Fruit fly (Drosophila melanogaster) S2 (cell line): Measurements from ENCODE around the gene insv.

ENCODE experiments used
- CG8478 ChIP-seq: fragments of >200 bp; optimal IDR thresholded peaks from 2 replicates; lab custom pipeline; 2018
- CTCF ChIP-seq, 2 experiments: fragments of >200 bp; optimal IDR thresholded peaks; 2 replicates each; lab custom pipeline; 2018

The insv gene

DNA sequence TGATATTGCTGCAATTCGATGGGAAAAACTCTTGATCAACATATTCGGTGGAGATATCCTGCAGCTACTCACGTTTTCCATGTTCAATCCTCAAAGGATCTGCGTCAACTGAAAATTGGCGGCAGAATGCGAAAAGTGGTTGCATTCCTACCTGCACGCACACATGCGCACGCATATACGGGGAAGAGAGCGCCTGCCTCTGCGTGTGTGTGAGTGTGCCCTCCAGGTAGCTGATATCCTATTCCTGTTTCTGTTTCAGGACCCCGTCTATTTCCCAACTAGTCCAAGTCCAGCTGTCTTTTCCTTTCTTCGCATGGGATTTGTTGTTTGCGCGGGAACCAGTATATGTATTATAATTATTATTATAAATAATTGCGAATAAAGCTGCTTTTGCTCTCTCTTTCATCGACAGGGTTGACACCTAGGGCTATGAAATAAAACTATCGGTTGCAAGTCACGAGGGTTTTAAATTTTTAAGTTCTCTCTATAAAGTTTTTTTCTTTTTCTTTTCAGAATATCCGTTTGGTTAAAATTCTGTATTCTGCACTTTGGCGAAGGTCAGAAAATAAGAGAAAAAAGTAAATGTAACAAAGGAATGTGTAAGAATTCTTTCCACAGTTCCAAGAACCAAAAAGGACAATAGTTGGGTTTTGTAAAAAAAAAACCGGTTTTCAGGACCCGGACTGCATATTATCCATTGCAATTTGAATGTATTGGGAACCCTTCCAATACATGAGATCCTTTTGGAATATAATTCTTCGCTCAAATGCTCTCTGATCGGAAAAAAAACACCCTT is at the start of gene insv:
TSS of gene insv (minus strand) at position 433 of the 796 bp plus-strand sequence.
- no peak for TF ChIP-seq CG8478 (lab: Kevin White, UChicago)
- no peak for TF ChIP-seq CTCF (optimal IDR thresholded peaks at IDR 0.05; lab: Kevin White, UChicago)

- TF ChIP-seq CTCF (optimal IDR thresholded peaks at IDR 0.05; lab: Kevin White, UChicago): no peak
- no peak for TF ChIP-seq CG8478 (lab: Kevin White, UChicago)
Measured at dm6 chr2L:2623947-2624346, 47.1 kb upstream of the insv start.

DNA sequence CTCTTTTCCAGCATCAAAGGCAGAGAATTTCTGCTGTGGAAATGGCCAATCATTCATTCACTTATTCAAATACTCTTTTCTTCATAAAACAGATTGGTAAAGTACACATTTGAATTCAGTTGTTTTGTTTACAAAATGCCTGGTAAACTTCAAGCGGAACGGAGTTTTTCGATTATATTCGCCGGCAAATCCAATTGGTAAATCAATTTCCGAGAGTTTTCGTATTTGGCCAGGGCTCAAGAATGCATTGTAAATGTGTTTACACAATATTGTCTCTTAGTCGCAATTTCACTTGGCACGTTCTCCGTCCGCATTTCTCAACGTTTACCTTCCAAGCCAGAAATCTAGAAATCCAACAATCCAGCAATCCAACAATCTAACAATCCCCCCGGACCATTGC is 43.1 kb upstream of the insv start, which contains the start of gene CG43403:
TSS of gene CG43403 (plus strand) at position 301 of the 400 bp plus-strand sequence.
- TF ChIP-seq CG8478 (lab: Kevin White, UChicago) (no peak), CTCF (optimal IDR thresholded peaks at IDR 0.05; lab: Kevin White, UChicago) (no peak)

- TF ChIP-seq CG8478 (lab: Kevin White, UChicago): no peak
- TF ChIP-seq CTCF (optimal IDR thresholded peaks at IDR 0.05; lab: Kevin White, UChicago): no peak
Measured at dm6 chr2L:2609694-2610093, 32.9 kb upstream of the insv start, which contains the start of gene CG15395. Gene CG15395 (plus strand): TSS chr2L:2609994.

- TF ChIP-seq CTCF (optimal IDR thresholded peaks at IDR 0.05; lab: Kevin White, UChicago) (no peak), CG8478 (lab: Kevin White, UChicago) (no peak)
Measured at dm6 chr2L:2606725-2607124, 29.9 kb upstream of the insv start.

DNA sequence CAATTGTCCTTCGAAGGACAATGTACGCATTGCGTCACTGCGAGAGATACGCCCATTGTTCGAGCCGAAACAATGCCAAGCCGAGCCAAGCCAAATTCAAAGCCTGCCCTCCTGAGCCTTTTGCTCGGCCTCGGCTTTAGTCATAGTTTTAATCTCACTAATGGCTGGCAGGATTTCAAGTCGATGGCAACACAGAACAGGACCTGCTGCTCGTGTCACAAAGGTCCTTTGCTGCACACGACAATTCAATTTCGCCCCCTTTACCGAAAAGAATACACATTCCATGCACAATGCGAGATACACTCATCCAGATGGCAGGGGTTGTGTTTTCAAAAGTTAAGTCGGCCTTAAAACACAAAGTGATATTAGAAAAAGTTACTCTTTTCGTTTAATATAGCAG is 14.8 kb upstream of the insv start, which contains the start of gene CG15394:
TSS of gene CG15394 (plus strand) at position 301 of the 400 bp plus-strand sequence.
- no peak for TF ChIP-seq CG8478 (lab: Kevin White, UChicago)
- TF ChIP-seq CTCF (optimal IDR thresholded peaks at IDR 0.05; lab: Kevin White, UChicago): no peak

DNA sequence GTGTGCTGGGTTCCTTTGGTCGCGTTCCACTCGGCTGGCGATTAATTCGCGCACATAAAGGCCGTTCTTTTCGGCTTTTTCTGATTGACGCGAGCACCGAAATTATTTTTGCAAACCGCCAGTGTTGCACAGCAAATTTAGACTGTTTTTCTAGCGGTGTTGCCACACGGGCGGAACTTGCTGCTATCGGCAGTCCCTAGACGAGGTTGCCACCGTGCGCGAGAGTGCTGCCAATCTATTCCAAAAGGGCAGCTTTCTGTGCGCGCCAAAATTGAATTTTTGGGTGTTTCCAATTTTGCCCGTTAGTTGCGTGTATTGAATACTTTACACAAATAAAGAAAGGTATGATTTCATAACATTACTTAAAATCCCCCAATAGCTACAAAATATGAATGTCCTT is 8.5 kb upstream of the insv start, which contains the start of gene Drp1:
TSS of gene Drp1 (minus strand) at position 146 of the 400 bp plus-strand sequence.
- TF ChIP-seq CG8478 (lab: Kevin White, UChicago) (no peak), CTCF (optimal IDR thresholded peaks at IDR 0.05; lab: Kevin White, UChicago) (peak; percentile 85 to 86)

- TF ChIP-seq CTCF (optimal IDR thresholded peaks at IDR 0.05; lab: Kevin White, UChicago): no peak
- no peak for TF ChIP-seq CG8478 (lab: Kevin White, UChicago)
Measured at dm6 chr2L:2584461-2585056, 7.8 kb upstream of the insv start.

- TF ChIP-seq CTCF (optimal IDR thresholded peaks at IDR 0.05; lab: Kevin White, UChicago) (no peak), CG8478 (lab: Kevin White, UChicago) (no peak)
Measured at dm6 chr2L:2579669-2580351, 3.0 kb upstream of the insv start, which contains the start of the genes ND-B17.2 and Arpc5. Gene ND-B17.2 (minus strand): TSS chr2L:2580172. Gene Arpc5 (plus strand): TSS chr2L:2580292.

DNA sequence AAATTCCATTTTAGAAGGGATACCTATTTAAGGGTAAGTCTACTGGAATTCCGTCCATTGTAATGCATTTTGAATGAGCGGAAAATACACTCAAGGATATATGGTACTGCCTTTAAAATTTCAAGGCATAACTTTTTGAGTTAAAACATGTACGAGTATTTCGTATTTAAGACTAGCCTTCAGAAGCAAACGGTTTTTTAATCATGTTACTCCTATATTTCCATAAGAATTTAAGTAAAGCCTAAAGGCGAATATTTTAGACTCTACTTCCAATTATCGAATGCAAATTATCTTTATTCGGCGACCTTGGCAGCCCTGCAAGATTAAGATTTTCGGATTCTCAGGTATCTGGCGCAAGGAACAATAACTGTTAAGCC is 552 bp upstream of the insv start, which contains the start of gene Elba2:
TSS of gene Elba2 (plus strand) at position 327 of the 377 bp plus-strand sequence.
- TF ChIP-seq CTCF (optimal IDR thresholded peaks at IDR 0.05; lab: Kevin White, UChicago) (no peak), CG8478 (lab: Kevin White, UChicago) (no peak)

DNA sequence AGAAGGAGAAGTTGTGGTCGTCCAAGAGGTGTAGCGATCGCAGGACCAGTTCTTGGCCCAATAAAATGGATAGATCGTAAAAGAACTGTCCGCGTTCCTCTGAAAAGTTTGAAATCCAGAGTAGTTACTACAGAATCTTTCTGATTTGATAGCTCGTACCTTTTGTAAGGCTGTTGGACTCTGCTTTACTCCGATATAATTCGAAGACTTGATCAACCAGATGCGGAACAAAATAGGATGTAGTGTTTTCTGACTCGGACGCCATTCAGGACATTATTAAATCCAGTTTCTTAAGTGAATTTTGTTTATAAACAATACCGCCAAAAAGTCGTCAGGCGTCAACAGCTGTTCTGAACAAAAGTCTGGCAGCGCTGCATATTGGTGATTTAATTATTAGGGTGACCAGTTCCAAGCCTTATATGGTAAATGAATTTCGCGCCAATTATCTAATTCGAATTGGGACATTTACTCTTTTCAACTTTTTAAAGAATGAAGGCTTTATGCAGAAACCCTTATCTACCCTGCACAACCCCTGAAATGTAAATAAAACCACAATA is 2.0 kb downstream of the insv start, which contains the start of the genes Rad1 and Sws1:
TSS of gene Rad1 (minus strand) at position 336 of the 557 bp plus-strand sequence.
TSS of gene Sws1 (minus strand) at position 336 of the 557 bp plus-strand sequence.
- TF ChIP-seq CG8478 (lab: Kevin White, UChicago): no peak
- TF ChIP-seq CTCF (optimal IDR thresholded peaks at IDR 0.05; lab: Kevin White, UChicago): no peak

dm6 chr2L:2572937-2573336 is 3.9 kb downstream of the insv start, which contains the start of gene Cyp309a2:
Gene Cyp309a2 (minus strand): TSS chr2L:2573037.
- TF ChIP-seq CG8478 (lab: Kevin White, UChicago): no peak
- TF ChIP-seq CTCF (optimal IDR thresholded peaks at IDR 0.05; lab: Kevin White, UChicago): no peak

dm6 chr2L:2564758-2565157 is 12.0 kb downstream of the insv start, which contains the start of gene Cyp309a1:
Gene Cyp309a1 (minus strand): TSS chr2L:2564830.
- TF ChIP-seq CTCF (optimal IDR thresholded peaks at IDR 0.05; lab: Kevin White, UChicago): no peak
- TF ChIP-seq CG8478 (lab: Kevin White, UChicago): no peak

dm6 chr2L:2552725-2553124 is 24.1 kb downstream of the insv start, which contains the start of gene CG3515:
Gene CG3515 (minus strand): TSS chr2L:2552825.
- TF ChIP-seq CTCF (optimal IDR thresholded peaks at IDR 0.05; lab: Kevin White, UChicago): no peak
- no peak for TF ChIP-seq CG8478 (lab: Kevin White, UChicago)
